Worm (Caenorhabditis elegans) whole organism, late embryonic: ENCODE measurements around the gene ceh-43.
A peak's percentile ranks its signal among the peaks of the same experiment; 100 is the strongest.

Experiments
- C08G9.2 ChIP-seq: sonication (generic microtip); optimal IDR thresholded peaks from 2 replicates; lab custom pipeline; 2016; ENCODE audit warnings: mild to moderate bottlenecking, missing genetic modification characterization, moderate library complexity, missing compliant biosample characterization
- F13H6.1 ChIP-seq: sonication (generic microtip); optimal IDR thresholded peaks from 2 replicates; lab custom pipeline; 2016; ENCODE audit warnings: missing genetic modification characterization, missing compliant biosample characterization
- ama-1 ChIP-seq: fragments of 150-350 bp; optimal IDR thresholded peaks from 2 replicates; lab custom pipeline; 2014
- ceh-18 ChIP-seq: sonication (generic microtip); optimal IDR thresholded peaks from 2 replicates; lab custom pipeline; 2016; ENCODE audit warnings: missing genetic modification characterization, missing compliant biosample characterization
- ceh-19 ChIP-seq: fragments of 200-800 bp; sonication (Bioruptor generic); optimal IDR thresholded peaks from 2 replicates; lab custom pipeline; 2018; ENCODE audit warnings: mild to moderate bottlenecking, missing genetic modification characterization, missing compliant biosample characterization
- ceh-2 ChIP-seq: sonication (generic microtip); optimal IDR thresholded peaks from 2 replicates; lab custom pipeline; 2016; ENCODE audit warnings: missing genotype, missing genetic modification characterization, missing compliant biosample characterization
- ceh-22 ChIP-seq: sonication (generic microtip); optimal IDR thresholded peaks from 2 replicates; lab custom pipeline; 2017; ENCODE audit warnings: missing biosample characterization, missing genetic modification characterization
- ceh-30 ChIP-seq: fragments of 150-350 bp; optimal IDR thresholded peaks from 2 replicates; lab custom pipeline; 2014; ENCODE audit warnings: missing biosample characterization, missing genetic modification characterization
- ceh-34 ChIP-seq: sonication (generic microtip); optimal IDR thresholded peaks from 2 replicates; lab custom pipeline; 2016; ENCODE audit warnings: mild to moderate bottlenecking, missing genetic modification characterization, missing compliant biosample characterization
- ceh-45 ChIP-seq: fragments of 200-800 bp; sonication (Bioruptor generic); IDR thresholded peaks from 2 replicates; pipeline ENCODE4 v1.3.6; 2022; ENCODE audit warnings: missing genetic modification reagents, missing genetic modification characterization, missing compliant biosample characterization
- ceh-6 ChIP-seq: fragments of 200-800 bp; sonication (Bioruptor generic); optimal IDR thresholded peaks from 2 replicates; lab custom pipeline; 2018; ENCODE audit warnings: mild to moderate bottlenecking, missing genetic modification characterization, missing compliant biosample characterization
- che-1 ChIP-seq: sonication (generic microtip); optimal IDR thresholded peaks from 2 replicates; lab custom pipeline; 2016; ENCODE audit warnings: mild to moderate bottlenecking, missing genetic modification characterization, missing compliant biosample characterization
- dve-1 ChIP-seq: sonication (generic microtip); optimal IDR thresholded peaks from 2 replicates; lab custom pipeline; 2017; ENCODE audit warnings: antibody characterized with exemption, mild to moderate bottlenecking, missing genetic modification characterization, missing compliant biosample characterization
- elt-2 ChIP-seq: sonication (generic microtip); optimal IDR thresholded peaks from 2 replicates; lab custom pipeline; 2016; ENCODE audit warnings: missing genetic modification reagents, missing genetic modification characterization, missing compliant biosample characterization
- elt-4 ChIP-seq: sonication (generic microtip); optimal IDR thresholded peaks from 2 replicates; lab custom pipeline; 2016; ENCODE audit warnings: missing genetic modification characterization, missing compliant biosample characterization
- ets-4 ChIP-seq: sonication (generic microtip); optimal IDR thresholded peaks from 2 replicates; lab custom pipeline; 2016; ENCODE audit warnings: missing genetic modification characterization, missing compliant biosample characterization
- fax-1 ChIP-seq: sonication (generic microtip); optimal IDR thresholded peaks from 2 replicates; lab custom pipeline; 2016; ENCODE audit warnings: missing genotype, missing genetic modification characterization, missing compliant biosample characterization
- fkh-10 ChIP-seq: fragments of 150-350 bp; optimal IDR thresholded peaks from 2 replicates; lab custom pipeline; 2014; ENCODE audit warnings: missing biosample characterization, missing genetic modification reagents, missing genetic modification characterization
- fkh-6 ChIP-seq: sonication (generic microtip); optimal IDR thresholded peaks from 2 replicates; lab custom pipeline; 2016; ENCODE audit warnings: missing genetic modification characterization, missing compliant biosample characterization
- hlh-13 ChIP-seq: fragments of 200-800 bp; sonication (Bioruptor generic); optimal IDR thresholded peaks from 2 replicates; lab custom pipeline; 2018; ENCODE audit warnings: mild to moderate bottlenecking, missing genetic modification characterization, missing compliant biosample characterization
- hlh-15 ChIP-seq: sonication (generic microtip); optimal IDR thresholded peaks from 2 replicates; lab custom pipeline; 2016; ENCODE audit warnings: missing genetic modification characterization, missing compliant biosample characterization
- hlh-8 ChIP-seq: sonication (generic microtip); optimal IDR thresholded peaks from 2 replicates; lab custom pipeline; 2016; ENCODE audit warnings: missing genotype, missing genetic modification characterization, missing compliant biosample characterization
- mec-3 ChIP-seq: sonication (generic microtip); optimal IDR thresholded peaks from 2 replicates; lab custom pipeline; 2016; ENCODE audit warnings: borderline replicate concordance, missing genetic modification characterization, missing compliant biosample characterization
- nfya-1 ChIP-seq: sonication (generic microtip); optimal IDR thresholded peaks from 2 replicates; lab custom pipeline; 2017; ENCODE audit warnings: missing genetic modification characterization, mild to moderate bottlenecking, missing compliant biosample characterization, antibody characterized with exemption, moderate library complexity
- nhr-232 ChIP-seq: sonication (generic microtip); optimal IDR thresholded peaks from 2 replicates; lab custom pipeline; 2016; ENCODE audit warnings: missing genetic modification characterization, missing compliant biosample characterization
- npax-4 ChIP-seq: sonication (generic microtip); optimal IDR thresholded peaks from 2 replicates; lab custom pipeline; 2016; ENCODE audit warnings: missing genetic modification characterization, missing compliant biosample characterization
- odd-2 ChIP-seq: sonication (generic microtip); optimal IDR thresholded peaks from 2 replicates; lab custom pipeline; 2017; ENCODE audit warnings: antibody characterized with exemption, mild to moderate bottlenecking, missing genetic modification characterization, missing compliant biosample characterization
- pax-1 ChIP-seq: fragments of 150-350 bp; optimal IDR thresholded peaks from 2 replicates; lab custom pipeline; 2014; ENCODE audit warnings: missing biosample characterization, missing genetic modification characterization
- pha-2 ChIP-seq: sonication (generic microtip); optimal IDR thresholded peaks from 2 replicates; lab custom pipeline; 2017; ENCODE audit warnings: mild to moderate bottlenecking, missing genetic modification characterization, missing compliant biosample characterization
- pha-4 ChIP-seq: fragments of 150-350 bp; optimal IDR thresholded peaks from 2 replicates; lab custom pipeline; 2018; ENCODE audit warnings: missing biosample characterization, missing genetic modification reagents, missing genetic modification characterization
- pros-1 ChIP-seq: fragments of 150-350 bp; optimal IDR thresholded peaks from 2 replicates; lab custom pipeline; 2014; ENCODE audit warnings: missing biosample characterization, missing genetic modification reagents, missing genetic modification characterization
- sdc-2 ChIP-seq: sonication (generic microtip); optimal IDR thresholded peaks from 2 replicates; lab custom pipeline; 2016; ENCODE audit warnings: missing genotype, missing genetic modification characterization, missing compliant biosample characterization
- sox-2 ChIP-seq: fragments of 200-800 bp; sonication (Bioruptor generic); IDR thresholded peaks from 2 replicates; pipeline ENCODE4 v1.3.6; 2022; ENCODE audit warnings: missing genetic modification reagents, missing genetic modification characterization, missing compliant biosample characterization
- syd-9 ChIP-seq: sonication (generic microtip); optimal IDR thresholded peaks from 2 replicates; lab custom pipeline; 2016; ENCODE audit warnings: mild to moderate bottlenecking, missing genetic modification characterization, moderate library complexity, missing compliant biosample characterization
- tbx-2 ChIP-seq: sonication (generic microtip); optimal IDR thresholded peaks from 2 replicates; lab custom pipeline; 2016; ENCODE audit warnings: missing genetic modification characterization, missing compliant biosample characterization
- tbx-7 ChIP-seq: sonication (generic microtip); optimal IDR thresholded peaks from 2 replicates; lab custom pipeline; 2016; ENCODE audit warnings: missing genotype, missing genetic modification characterization, missing compliant biosample characterization
- ttx-3 ChIP-seq: sonication (generic microtip); optimal IDR thresholded peaks from 2 replicates; lab custom pipeline; 2016; ENCODE audit warnings: missing genetic modification reagents, missing genetic modification characterization, missing compliant biosample characterization
- unc-3 ChIP-seq, 2 experiments: fragments of 200-800 bp in 1 of 2; sonication (Bioruptor generic) in 1 of 2; sonication (generic microtip) in 1 of 2; conservative IDR thresholded peaks in 1 of 2; optimal IDR thresholded peaks in 1 of 2; 2 replicates each; pipeline versions ENCODE4 v1.3.6 to Lab custom; 2016 to 2022; ENCODE audit warnings: missing compliant biosample characterization in 2 of 2, missing genetic modification characterization in 2 of 2, missing genetic modification reagents in 1 of 2
- unc-42 ChIP-seq: sonication (generic microtip); optimal IDR thresholded peaks from 2 replicates; lab custom pipeline; 2016; ENCODE audit warnings: missing genotype, missing genetic modification characterization, missing compliant biosample characterization
- unc-55 ChIP-seq: sonication (generic microtip); optimal IDR thresholded peaks from 2 replicates; lab custom pipeline; 2017; ENCODE audit warnings: missing biosample characterization, missing genetic modification reagents, missing genetic modification characterization
- unc-86 ChIP-seq: sonication (generic microtip); optimal IDR thresholded peaks from 2 replicates; lab custom pipeline; 2016; ENCODE audit warnings: missing genetic modification characterization, missing compliant biosample characterization
- zip-5 ChIP-seq: sonication (generic microtip); optimal IDR thresholded peaks from 2 replicates; lab custom pipeline; 2016; ENCODE audit warnings: missing genetic modification characterization, missing compliant biosample characterization

ceh-43 gene

DNA sequence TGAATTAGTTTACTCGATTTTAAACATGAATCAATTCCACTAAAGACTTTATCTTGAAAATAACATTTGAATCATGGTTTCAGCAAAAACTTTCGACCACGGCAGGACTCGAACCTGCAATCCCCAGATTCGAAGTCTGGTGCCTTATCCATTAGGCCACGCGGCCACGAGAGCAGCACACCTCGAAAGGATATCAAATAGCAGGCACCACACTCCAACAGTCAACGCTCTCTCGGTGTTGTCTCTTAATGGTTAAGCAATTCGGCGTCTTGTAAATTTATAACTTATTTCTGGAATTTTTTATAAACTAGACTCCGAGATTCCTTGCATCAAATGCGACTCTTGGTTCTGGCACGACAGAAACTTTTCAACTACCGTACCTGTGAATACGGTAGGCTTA, 21.1 kb upstream of the ceh-43 start (continued):
- TF ChIP-seq fkh-10 (GFP tag; lab: Kevin White, UChicago): no peak
- peak; percentile 42 for TF ChIP-seq ceh-22 (tag; lab: Kevin White, UChicago)
- TF ChIP-seq zip-5 (tag; lab: Kevin White, UChicago): peak; percentile 54
- TF ChIP-seq fkh-6 (tag; lab: Kevin White, UChicago): peak; percentile 80
- TF ChIP-seq unc-86: peak; percentile 89
- peak; percentile 83 for TF ChIP-seq hlh-13
- peak; percentile 85 for TF ChIP-seq ceh-34 (tag; lab: Kevin White, UChicago)
- peak; percentile 83 for TF ChIP-seq sox-2 (GFP tag; lab: Robert Waterston, UW)
- TF ChIP-seq elt-4 (tag; lab: Kevin White, UChicago): no peak
- TF ChIP-seq fax-1: peak; percentile 69
- peak; percentile 62 for TF ChIP-seq odd-2 (tag; lab: Kevin White, UChicago)
- TF ChIP-seq ceh-6: peak; percentile 92
- TF ChIP-seq elt-2 (tag; lab: Kevin White, UChicago): peak; percentile 93
- TF ChIP-seq pha-4 (tag; lab: Kevin White, UChicago): no peak
- peak; percentile 45 for TF ChIP-seq unc-42
- peak; percentile 30 for TF ChIP-seq ceh-30 (tag; lab: Kevin White, UChicago)
- TF ChIP-seq F13H6.1: peak; percentile 73
- peak; percentile 77 for TF ChIP-seq ceh-2
- peak; percentile 83 for TF ChIP-seq ttx-3 (tag; lab: Kevin White, UChicago)
- TF ChIP-seq dve-1 (tag; lab: Kevin White, UChicago): peak; percentile 95
- TF ChIP-seq ceh-19 (GFP tag; lab: Kevin White, UChicago): peak; percentile 89
- peak; percentile 67 for TF ChIP-seq C08G9.2 (tag; lab: Kevin White, UChicago)
- TF ChIP-seq pros-1 (tag; lab: Kevin White, UChicago): no peak
- peak; percentile 69 for TF ChIP-seq hlh-15
- TF ChIP-seq ceh-18: peak; percentile 58
- TF ChIP-seq npax-4: peak; percentile 86
- peak; percentile 78 for TF ChIP-seq sdc-2
- TF ChIP-seq hlh-8 (tag; lab: Kevin White, UChicago): peak; percentile 72
- peak; percentile 78 for TF ChIP-seq unc-3 (GFP tag; conservative IDR thresholded peaks at IDR 0.05; lab: Robert Waterston, UW)
- TF ChIP-seq unc-3 (tag; optimal IDR thresholded peaks at IDR 0.05; lab: Kevin White, UChicago): peak; percentile 86
- TF ChIP-seq pha-2 (tag; lab: Kevin White, UChicago): peak; percentile 84
- peak; percentile 91 for TF ChIP-seq tbx-2 (tag; lab: Kevin White, UChicago)
- peak; percentile 15 for TF ChIP-seq ets-4 (tag; lab: Kevin White, UChicago)
- peak; percentile 87 for TF ChIP-seq syd-9 (tag; lab: Kevin White, UChicago)

- TF ChIP-seq ets-4 (tag; lab: Kevin White, UChicago) (no peak), ceh-18 (no peak)
Observed at ce11 chrIII:4468812-4469211, 19.1 kb upstream of the ceh-43 start, which contains the start of gene mstr-2. TSS of gene mstr-2 (plus strand) at chrIII:4469112.

ce11 chrIII:4468390-4468789, 18.6 kb upstream of the ceh-43 start:
- TF ChIP-seq elt-2 (tag; lab: Kevin White, UChicago) (peak; percentile 52), nhr-232 (tag; lab: Kevin White, UChicago) (no peak)

- TF ChIP-seq mec-3 (tag; lab: Kevin White, UChicago): no peak
- TF ChIP-seq sdc-2: no peak
- no peak for TF ChIP-seq nfya-1 (tag; lab: Kevin White, UChicago)
- TF ChIP-seq pax-1 (tag; lab: Kevin White, UChicago): no peak
- no peak for TF ChIP-seq elt-4 (tag; lab: Kevin White, UChicago)
- TF ChIP-seq pha-2 (tag; lab: Kevin White, UChicago): no peak
- TF ChIP-seq tbx-7: no peak
- no peak for TF ChIP-seq che-1 (tag; lab: Kevin White, UChicago)
- no peak for TF ChIP-seq ama-1 (lab: Kevin White, UChicago)
- no peak for TF ChIP-seq unc-55 (GFP tag; lab: Kevin White, UChicago)
- TF ChIP-seq ceh-6: no peak
- TF ChIP-seq ceh-45 (GFP tag; lab: Robert Waterston, UW): no peak
- TF ChIP-seq, all 69 proteins: peak for 0
Observed at ce11 chrIII:4467277-4467676, 17.5 kb upstream of the ceh-43 start, which contains the start of gene ndg-4. TSS of gene ndg-4 (minus strand) at chrIII:4467377.
